Fruit fly (Drosophila melanogaster) whole organism, embryonic: ENCODE data around the gene CG42240.

Experiments used
- Atf6 ChIP-seq: fragments of 200-800 bp; sonication (Bioruptor generic); IDR thresholded peaks from 2 replicates; pipeline ENCODE4 v1.3.6; 2022; ENCODE audit warnings: missing biosample characterization, missing genetic modification characterization
- CG10267 ChIP-seq: fragments of 200-800 bp; sonication (Bioruptor generic); optimal IDR thresholded peaks from 2 replicates; lab custom pipeline; 2018; ENCODE audit warnings: missing biosample characterization, mild to moderate bottlenecking, missing genetic modification characterization, moderate library complexity
- CG10366 ChIP-seq: fragments of 200-800 bp; sonication (Bioruptor generic); IDR thresholded peaks from 2 replicates; pipeline ENCODE4 v1.3.6; 2022; ENCODE audit warnings: missing biosample characterization, missing genetic modification characterization
- CG11696 ChIP-seq: fragments of 200-800 bp; sonication (Bioruptor generic); IDR thresholded peaks from 2 replicates; pipeline ENCODE4 v1.3.6; 2022; ENCODE audit warnings: missing biosample characterization, missing genetic modification characterization
- CG14965 ChIP-seq: fragments of 200-800 bp; sonication (Bioruptor generic); optimal IDR thresholded peaks from 2 replicates; lab custom pipeline; 2016; ENCODE audit warnings: missing biosample characterization, missing genetic modification characterization, borderline replicate concordance
- CG17829 ChIP-seq: fragments of 200-800 bp; optimal IDR thresholded peaks from 2 replicates; lab custom pipeline; 2019; ENCODE audit warnings: missing biosample characterization, mild to moderate bottlenecking, missing genetic modification characterization, moderate library complexity
- CG1832 ChIP-seq: fragments of 200-800 bp; sonication (Bioruptor generic); optimal IDR thresholded peaks from 2 replicates; lab custom pipeline; 2017; ENCODE audit warnings: missing biosample characterization, mild to moderate bottlenecking, missing genetic modification characterization, inconsistent platforms
- CG2712 ChIP-seq: fragments of 200-800 bp; optimal IDR thresholded peaks from 3 replicates; lab custom pipeline; 2019; ENCODE audit warnings: missing biosample characterization, mild to moderate bottlenecking, missing genetic modification characterization, moderate library complexity
- CG3163 ChIP-seq: fragments of 200-800 bp; sonication (Bioruptor generic); optimal IDR thresholded peaks from 3 replicates; lab custom pipeline; 2016; ENCODE audit warnings: missing biosample characterization, missing genetic modification characterization
- CG34376 ChIP-seq: fragments of 200-800 bp; sonication (Bioruptor generic); optimal IDR thresholded peaks from 2 replicates; lab custom pipeline; 2018; ENCODE audit warnings: missing biosample characterization, mild to moderate bottlenecking, missing genetic modification characterization
- CG3847 ChIP-seq: fragments of 200-800 bp; sonication (Bioruptor generic); IDR thresholded peaks from 2 replicates; pipeline ENCODE4 v1.3.6; 2022; ENCODE audit warnings: missing biosample characterization, missing genetic modification characterization
- CG4404 ChIP-seq: fragments of 200-800 bp; sonication (Bioruptor generic); IDR thresholded peaks from 2 replicates; pipeline ENCODE4 v1.3.6; 2022; ENCODE audit warnings: missing biosample characterization, missing genetic modification characterization
- CG4707 ChIP-seq: fragments of 200-800 bp; sonication (Bioruptor generic); optimal IDR thresholded peaks from 2 replicates; lab custom pipeline; 2018; ENCODE audit warnings: missing biosample characterization, mild to moderate bottlenecking, missing genetic modification characterization, moderate library complexity
- CG6654 ChIP-seq: fragments of 200-800 bp; sonication (Bioruptor generic); optimal IDR thresholded peaks from 2 replicates; lab custom pipeline; 2017; ENCODE audit warnings: missing biosample characterization, mild to moderate bottlenecking, missing genetic modification characterization
- CG7786 ChIP-seq: fragments of 200-800 bp; sonication (Bioruptor generic); optimal IDR thresholded peaks from 2 replicates; lab custom pipeline; 2016; ENCODE audit warnings: missing biosample characterization, missing genetic modification characterization
- CG8359 ChIP-seq: fragments of 200-800 bp; sonication (Bioruptor generic); optimal IDR thresholded peaks from 2 replicates; lab custom pipeline; 2017; ENCODE audit warnings: missing biosample characterization, mild to moderate bottlenecking, missing genetic modification characterization, borderline replicate concordance
- CG8765 ChIP-seq: fragments of 200-800 bp; sonication (Bioruptor generic); IDR thresholded peaks from 2 replicates; pipeline ENCODE4 v1.3.6; 2022; ENCODE audit warnings: missing biosample characterization, missing genetic modification characterization
- CG8924 ChIP-seq: fragments of 200-800 bp; optimal IDR thresholded peaks from 3 replicates; lab custom pipeline; 2019; ENCODE audit warnings: missing biosample characterization, mild to moderate bottlenecking, missing genetic modification characterization, moderate library complexity
- CG9215 ChIP-seq: fragments of 200-800 bp; sonication (Bioruptor generic); IDR thresholded peaks from 2 replicates; pipeline ENCODE4 v1.3.6; 2022; ENCODE audit warnings: missing biosample characterization, missing genetic modification characterization
- CG9727 ChIP-seq: fragments of 200-800 bp; sonication (Bioruptor generic); optimal IDR thresholded peaks from 3 replicates; lab custom pipeline; 2017; ENCODE audit warnings: missing biosample characterization, mild to moderate bottlenecking, missing genetic modification characterization
- CG9817 ChIP-seq: fragments of 200-800 bp; sonication (Bioruptor generic); optimal IDR thresholded peaks from 2 replicates; lab custom pipeline; 2018; ENCODE audit warnings: missing biosample characterization, mild to moderate bottlenecking, missing genetic modification characterization, moderate library complexity
- CG9932 ChIP-seq: fragments of 200-800 bp; sonication (Bioruptor generic); IDR thresholded peaks from 2 replicates; pipeline ENCODE4 v1.3.6; 2022; ENCODE audit warnings: missing biosample characterization, missing genetic modification characterization
- Dfd ChIP-seq, 2 experiments: fragments of >200 bp; optimal IDR thresholded peaks; 2 replicates each; lab custom pipeline; 2017; ENCODE audit warnings: missing biosample characterization in 2 of 2, missing genetic modification characterization in 2 of 2
- Dref ChIP-seq: fragments of 200-800 bp; sonication (Bioruptor generic); IDR thresholded peaks from 2 replicates; pipeline ENCODE4 v1.3.6; 2022; ENCODE audit warnings: missing biosample characterization, missing genetic modification characterization
- Hey ChIP-seq: fragments of 200-800 bp; sonication (Bioruptor generic); optimal IDR thresholded peaks from 3 replicates; lab custom pipeline; 2018; ENCODE audit warnings: missing biosample characterization, mild to moderate bottlenecking, missing genetic modification characterization
- Optix ChIP-seq: fragments of 200-800 bp; sonication (Bioruptor generic); IDR thresholded peaks from 3 replicates; pipeline ENCODE4 v1.3.6; 2022; ENCODE audit warnings: missing biosample characterization, missing genetic modification characterization
- Stat92E ChIP-seq, 3 experiments: fragments of >200 bp in 2 of 3; fragments of 200-800 bp in 1 of 3; sonication (Bioruptor generic) in 1 of 3; optimal IDR thresholded peaks; 2 replicates each; lab custom pipeline; 2017 to 2019; ENCODE audit warnings: missing biosample characterization in 3 of 3, missing genetic modification characterization in 3 of 3, mild to moderate bottlenecking in 1 of 3, moderate library complexity in 1 of 3
- Usf ChIP-seq: fragments of 200-800 bp; sonication (Bioruptor generic); optimal IDR thresholded peaks from 2 replicates; lab custom pipeline; 2017; ENCODE audit warnings: missing genotype, missing biosample characterization, missing genetic modification characterization
- chinmo ChIP-seq: fragments of 200-800 bp; sonication (Bioruptor generic); IDR thresholded peaks from 4 replicates; pipeline ENCODE4 v1.3.6; 2022; ENCODE audit warnings: missing biosample characterization, missing genetic modification characterization; ENCODE audit not compliant: partially characterized antibody
- fd3F ChIP-seq: fragments of 200-800 bp; sonication (Bioruptor generic); optimal IDR thresholded peaks from 2 replicates; lab custom pipeline; 2018; ENCODE audit warnings: missing biosample characterization, mild to moderate bottlenecking, missing genetic modification characterization, moderate library complexity
- fru ChIP-seq: fragments of >200 bp; optimal IDR thresholded peaks from 2 replicates; lab custom pipeline; 2017
- grau ChIP-seq: fragments of 200-800 bp; optimal IDR thresholded peaks from 3 replicates; lab custom pipeline; 2019; ENCODE audit warnings: missing biosample characterization, mild to moderate bottlenecking, missing genetic modification characterization, moderate library complexity
- gt ChIP-seq: fragments of 200-800 bp; sonication (Bioruptor generic); IDR thresholded peaks from 2 replicates; pipeline ENCODE4 v1.3.6; 2022; ENCODE audit warnings: missing biosample characterization, missing genetic modification characterization
- lbe ChIP-seq: fragments of 200-800 bp; sonication (Bioruptor generic); optimal IDR thresholded peaks from 2 replicates; lab custom pipeline; 2016; ENCODE audit warnings: missing biosample characterization, mild to moderate bottlenecking, missing genetic modification characterization
- mirr ChIP-seq: fragments of 200-800 bp; sonication (Bioruptor generic); optimal IDR thresholded peaks from 3 replicates; lab custom pipeline; 2018; ENCODE audit warnings: missing biosample characterization, mild to moderate bottlenecking, missing genetic modification characterization
- mld ChIP-seq: fragments of 200-800 bp; sonication (Bioruptor generic); IDR thresholded peaks from 3 replicates; pipeline ENCODE4 v1.3.6; 2022; ENCODE audit warnings: missing biosample characterization, missing genetic modification characterization; ENCODE audit not compliant: partially characterized antibody
- nerfin-2 ChIP-seq: fragments of 200-800 bp; sonication (Bioruptor generic); IDR thresholded peaks from 2 replicates; pipeline ENCODE4 v1.3.6; 2022; ENCODE audit warnings: missing biosample characterization, missing genetic modification characterization; ENCODE audit not compliant: partially characterized antibody
- pros ChIP-seq: fragments of 200-800 bp; sonication (Bioruptor generic); optimal IDR thresholded peaks from 3 replicates; lab custom pipeline; 2019; ENCODE audit warnings: missing biosample characterization, mild to moderate bottlenecking, missing genetic modification characterization, moderate library complexity
- ranshi ChIP-seq: fragments of 200-800 bp; sonication (Bioruptor generic); IDR thresholded peaks from 2 replicates; pipeline ENCODE4 v1.3.6; 2022; ENCODE audit warnings: missing biosample characterization, missing genetic modification characterization
- row ChIP-seq: fragments of 200-800 bp; sonication (Bioruptor generic); IDR thresholded peaks from 3 replicates; pipeline ENCODE4 v1.3.6; 2022; ENCODE audit warnings: missing biosample characterization, missing genetic modification characterization
- sc ChIP-seq, 3 experiments: fragments of >200 bp in 2 of 3; fragments of 200-800 bp in 1 of 3; sonication (Bioruptor generic) in 1 of 3; optimal IDR thresholded peaks; 2 replicates in 2 of 3; 3 replicates in 1 of 3; lab custom pipeline; 2017; ENCODE audit warnings: mild to moderate bottlenecking in 1 of 3, missing biosample characterization in 1 of 3, missing genetic modification characterization in 1 of 3, missing genetic modification reagents in 1 of 3
- sqz ChIP-seq: fragments of 200-800 bp; sonication (Bioruptor generic); optimal IDR thresholded peaks from 3 replicates; lab custom pipeline; 2018; ENCODE audit warnings: missing biosample characterization, mild to moderate bottlenecking, missing genetic modification characterization
- sug ChIP-seq: fragments of 200-800 bp; optimal IDR thresholded peaks from 2 replicates; lab custom pipeline; 2019; ENCODE audit warnings: missing biosample characterization, mild to moderate bottlenecking, missing genetic modification characterization, moderate library complexity
- tap ChIP-seq: fragments of 200-800 bp; optimal IDR thresholded peaks from 3 replicates; lab custom pipeline; 2019; ENCODE audit warnings: missing biosample characterization, mild to moderate bottlenecking, missing genetic modification characterization, moderate library complexity
- tna ChIP-seq: fragments of 200-800 bp; sonication (Bioruptor generic); IDR thresholded peaks from 2 replicates; pipeline ENCODE4 v1.3.6; 2022; ENCODE audit warnings: missing biosample characterization, missing genetic modification characterization; ENCODE audit not compliant: partially characterized antibody
- tx ChIP-seq: fragments of 200-800 bp; sonication (Bioruptor generic); optimal IDR thresholded peaks from 2 replicates; lab custom pipeline; 2016; ENCODE audit warnings: missing biosample characterization, missing genetic modification characterization
- zen2 ChIP-seq: fragments of 200-800 bp; sonication (Bioruptor generic); IDR thresholded peaks from 3 replicates; pipeline ENCODE4 v1.3.6; 2022; ENCODE audit warnings: missing biosample characterization, missing genetic modification characterization; ENCODE audit not compliant: partially characterized antibody
- zf30C ChIP-seq: fragments of 200-800 bp; sonication (Bioruptor generic); optimal IDR thresholded peaks from 3 replicates; lab custom pipeline; 2018; ENCODE audit warnings: missing biosample characterization, mild to moderate bottlenecking, missing genetic modification characterization
- zfh1 ChIP-seq: fragments of 200-800 bp; sonication (Bioruptor generic); IDR thresholded peaks from 3 replicates; pipeline ENCODE4 v1.3.6; 2022; ENCODE audit warnings: missing biosample characterization, missing genetic modification characterization

CG42240 gene

dm6 chrX:6339970-6340548 lies 9.4 kb downstream of the CG42240 start (continued):
- TF ChIP-seq CG34376 (GFP tag; lab: Kevin White, UChicago) (no peak), CG3847 (peak; percentile 45), row (GFP tag; lab: Robert Waterston, UW) (peak; percentile 61), gt (GFP tag; lab: Robert Waterston, UW) (peak; percentile 10; the same call in 1 of the 2 replicates), CG10366 (peak; percentile 55), CG3163 (GFP tag; lab: Kevin White, UChicago) (no peak), CG9727 (no peak), CG14965 (GFP tag; lab: Kevin White, UChicago) (no peak), CG8359 (GFP tag; lab: Kevin White, UChicago) (no peak), CG4707 (GFP tag; lab: Kevin White, UChicago) (peak; percentile 9), CG10267 (tag; lab: Kevin White, UChicago) (peak; percentile 4), CG9932 (peak; percentile 64), pros (no peak), nerfin-2 (no peak), CG17829 (peak; percentile 46), zen2 (GFP tag; lab: Robert Waterston, UW) (no peak), tap (tag; lab: Kevin White, UChicago) (peak; percentile 53), tx (GFP tag; lab: Kevin White, UChicago) (no peak), Stat92E (GFP tag; optimal IDR thresholded peaks at IDR 0.05; lab: Kevin White, UChicago) (no peak), CG2712 (tag; lab: Kevin White, UChicago) (peak; percentile 66), Dref (GFP tag; lab: Robert Waterston, UW) (no peak), zf30C (GFP tag; lab: Kevin White, UChicago) (peak; percentile 10), CG1832 (GFP tag; lab: Kevin White, UChicago) (no peak), CG7786 (GFP tag; lab: Kevin White, UChicago) (peak; percentile 12), sug (tag; lab: Kevin White, UChicago) (no peak), CG6654 (no peak), Dfd (GFP tag; optimal IDR thresholded peaks at IDR 0.05; lab: Kevin White, UChicago) (no peak), Atf6 (GFP tag; lab: Robert Waterston, UW) (peak; percentile 59), CG9817 (tag; lab: Kevin White, UChicago) (peak; percentile 63), CG9215 (GFP tag; lab: Robert Waterston, UW) (peak; percentile 46), lbe (GFP tag; lab: Kevin White, UChicago) (no peak), chinmo (GFP tag; lab: Robert Waterston, UW) (no peak), CG8924 (tag; lab: Kevin White, UChicago) (peak; percentile 46), Usf (no peak), sqz (GFP tag; lab: Kevin White, UChicago) (no peak), grau (tag; lab: Kevin White, UChicago) (peak; percentile 63), Optix (GFP tag; lab: Robert Waterston, UW) (peak; percentile 35; the same call in 1 of the 3 replicates), fd3F (GFP tag; lab: Kevin White, UChicago) (peak; percentile 20), mirr (GFP tag; lab: Kevin White, UChicago) (no peak), Hey (tag; lab: Kevin White, UChicago) (no peak), mld (GFP tag; lab: Robert Waterston, UW) (no peak), CG11696 (0 out of 2 replicates have a peak, but pooled peaks have one; percentile 29), CG8765 (GFP tag; lab: Robert Waterston, UW) (no peak), CG4404 (GFP tag; lab: Robert Waterston, UW) (peak; percentile 22; the same call in 1 of the 2 replicates), zfh1 (peak; percentile 73), ranshi (GFP tag; lab: Robert Waterston, UW) (peak; percentile 58), sc (optimal IDR thresholded peaks at IDR 0.05; lab: Kevin White, UChicago) (no peak), sc (GFP tag; optimal IDR thresholded peaks at IDR 0.05; lab: Kevin White, UChicago) (no peak), fru (no peak), tna (GFP tag; lab: Robert Waterston, UW) (no peak)
